Fruit fly (Drosophila melanogaster): ENCODE data around the gene mthl10.

mthl10 gene

DNA sequence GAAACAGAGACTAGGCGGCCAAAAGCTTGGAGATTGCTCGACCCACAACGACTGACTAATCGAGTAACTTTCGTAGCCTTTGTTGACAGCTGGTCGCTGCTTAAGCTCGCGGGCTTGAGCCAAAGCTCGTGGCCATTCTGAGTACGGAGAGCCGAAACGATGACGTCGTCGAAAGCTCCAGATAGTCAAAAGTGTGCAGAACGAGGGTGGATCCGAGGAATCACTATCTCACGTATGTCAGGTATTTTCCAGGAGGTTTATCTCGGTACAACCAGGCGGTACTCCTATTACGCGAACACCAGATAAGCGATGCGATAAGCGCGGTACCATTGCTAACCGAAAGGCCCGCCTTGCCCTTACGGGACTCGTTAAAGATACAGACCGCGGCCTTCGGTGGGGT, 31.1 kb downstream of the mthl10 start:
- TF ChIP-seq Jra (GFP tag; optimal IDR thresholded peaks at IDR 0.05): peak; percentile 11
- TF ChIP-seq Hr83 (GFP tag; optimal IDR thresholded peaks at IDR 0.05; ENCODE audit: poor library complexity, severe bottlenecking): peak; percentile 50
- TF ChIP-seq Dfd (GFP tag; optimal IDR thresholded peaks at IDR 0.05): no peak

DNA sequence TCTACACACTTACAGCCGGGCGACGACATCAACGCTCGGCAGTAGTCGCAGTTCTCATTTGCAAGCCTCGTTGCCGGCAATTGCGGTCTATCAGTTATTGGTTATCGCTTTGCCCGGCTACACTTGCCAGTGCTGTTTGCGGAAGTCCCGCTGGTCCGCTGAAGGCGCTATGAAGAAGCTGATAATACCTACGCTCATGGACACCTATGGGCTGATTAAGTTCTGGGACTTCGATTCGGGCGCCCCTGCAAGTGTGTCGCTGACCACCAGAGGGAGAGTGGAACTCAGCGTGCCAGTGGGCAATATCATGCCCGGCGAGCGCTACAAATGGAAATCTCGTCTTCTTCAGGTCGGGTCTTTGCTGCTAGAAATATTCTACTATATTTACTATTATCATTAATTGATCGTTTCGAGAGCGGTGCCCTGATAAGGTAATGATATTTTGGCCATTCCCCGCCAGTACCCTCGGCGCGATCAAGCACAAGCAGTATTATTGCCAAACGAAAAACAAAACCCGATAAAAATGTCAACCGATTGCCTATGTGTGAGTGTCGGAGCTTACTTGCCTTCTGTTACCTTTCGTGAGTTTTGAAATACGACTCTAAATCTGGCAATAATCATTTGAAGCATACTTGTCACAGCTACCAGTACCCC, 42.6 kb downstream of the mthl10 start:
- no peak for TF ChIP-seq Vsx2 (GFP tag; optimal IDR thresholded peaks at IDR 0.05; ENCODE audit: partially characterized antibody)
- no peak for TF ChIP-seq pan (optimal IDR thresholded peaks at IDR 0.05)
- TF ChIP-seq Hr83 (GFP tag; optimal IDR thresholded peaks at IDR 0.05; ENCODE audit: poor library complexity, severe bottlenecking): no peak
- no peak for TF ChIP-seq woc (GFP tag; optimal IDR thresholded peaks at IDR 0.05)
- TF ChIP-seq foxo (GFP tag; optimal IDR thresholded peaks at IDR 0.05): no peak
- TF ChIP-seq Mio (GFP tag; optimal IDR thresholded peaks at IDR 0.05): no peak

DNA sequence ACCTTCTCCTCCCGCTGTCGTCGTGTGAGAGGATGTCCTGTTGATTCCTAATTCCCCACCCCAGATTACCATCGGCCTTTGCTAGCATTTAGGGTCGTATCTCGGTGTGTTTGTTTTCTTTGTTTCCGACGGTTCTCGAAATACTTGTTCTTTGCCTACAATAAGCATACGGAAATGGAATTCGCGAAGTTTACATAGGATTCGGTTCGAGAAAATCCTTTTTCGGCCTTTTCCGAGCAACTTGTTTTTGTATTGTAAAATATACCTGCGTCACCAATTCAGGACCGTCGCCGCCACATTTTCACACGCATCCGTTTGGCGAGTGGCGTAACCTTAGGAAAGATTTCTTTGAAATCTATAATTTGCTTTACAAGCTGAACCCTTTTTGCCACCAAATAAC, 44.3 kb downstream of the mthl10 start:
- TF ChIP-seq dmrt93B (GFP tag; optimal IDR thresholded peaks at IDR 0.05): no peak

DNA sequence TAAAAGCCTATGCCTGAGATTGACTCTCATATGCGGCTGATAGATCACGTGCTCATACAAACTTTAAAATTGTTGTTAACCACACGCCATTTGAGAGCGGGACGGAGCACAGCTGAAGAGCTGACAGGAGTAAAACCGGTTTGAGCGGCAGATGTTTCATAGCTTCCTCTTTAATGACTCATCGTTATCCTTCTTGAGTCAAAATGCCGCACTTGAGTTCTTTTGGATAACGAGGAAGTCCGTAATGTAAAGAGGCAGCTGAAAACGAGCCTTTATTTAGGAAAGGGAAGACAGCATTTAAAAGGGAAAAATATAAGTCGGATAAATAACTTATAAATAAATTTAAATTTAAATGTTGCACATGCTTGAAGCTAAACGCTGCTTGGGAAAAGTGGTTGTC, 45.5 kb downstream of the mthl10 start:
- TF ChIP-seq OdsH (GFP tag; optimal IDR thresholded peaks at IDR 0.05): no peak
- TF ChIP-seq dmrt93B (GFP tag; optimal IDR thresholded peaks at IDR 0.05): no peak
- TF ChIP-seq jim (GFP tag; optimal IDR thresholded peaks at IDR 0.05): no peak
- no peak for TF ChIP-seq brk (GFP tag; optimal IDR thresholded peaks at IDR 0.05)
- no peak for TF ChIP-seq Myc (optimal IDR thresholded peaks at IDR 0.05)
- TF ChIP-seq h (GFP tag; optimal IDR thresholded peaks at IDR 0.05): no peak
- TF ChIP-seq Vsx2 (GFP tag; optimal IDR thresholded peaks at IDR 0.05; ENCODE audit: partially characterized antibody): no peak
- no peak for TF ChIP-seq tai (GFP tag; optimal IDR thresholded peaks at IDR 0.05)
- TF ChIP-seq CG9705 (GFP tag; optimal IDR thresholded peaks at IDR 0.05): no peak
- TF ChIP-seq woc (GFP tag; optimal IDR thresholded peaks at IDR 0.05): no peak
- TF ChIP-seq usp (GFP tag; optimal IDR thresholded peaks at IDR 0.05): no peak
- TF ChIP-seq Sp1 (GFP tag; optimal IDR thresholded peaks at IDR 0.05): no peak
- no peak for TF ChIP-seq Jra (GFP tag; optimal IDR thresholded peaks at IDR 0.05)
- no peak for TF ChIP-seq Hnf4 (GFP tag; optimal IDR thresholded peaks at IDR 0.05)
- no peak for TF ChIP-seq Hr78 (GFP tag; optimal IDR thresholded peaks at IDR 0.05)
- no peak for TF ChIP-seq CG32264 (GFP tag; optimal IDR thresholded peaks at IDR 0.05)
- no peak for TF ChIP-seq Dfd (GFP tag; optimal IDR thresholded peaks at IDR 0.05)
- TF ChIP-seq dl (GFP tag; optimal IDR thresholded peaks at IDR 0.05; ENCODE audit: insufficient read depth in 1 of 2, partially characterized antibody in 2 of 2): no peak
- no peak for TF ChIP-seq psq (GFP tag; optimal IDR thresholded peaks at IDR 0.05)
- TF ChIP-seq N (GFP tag; optimal IDR thresholded peaks at IDR 0.05): no peak

DNA sequence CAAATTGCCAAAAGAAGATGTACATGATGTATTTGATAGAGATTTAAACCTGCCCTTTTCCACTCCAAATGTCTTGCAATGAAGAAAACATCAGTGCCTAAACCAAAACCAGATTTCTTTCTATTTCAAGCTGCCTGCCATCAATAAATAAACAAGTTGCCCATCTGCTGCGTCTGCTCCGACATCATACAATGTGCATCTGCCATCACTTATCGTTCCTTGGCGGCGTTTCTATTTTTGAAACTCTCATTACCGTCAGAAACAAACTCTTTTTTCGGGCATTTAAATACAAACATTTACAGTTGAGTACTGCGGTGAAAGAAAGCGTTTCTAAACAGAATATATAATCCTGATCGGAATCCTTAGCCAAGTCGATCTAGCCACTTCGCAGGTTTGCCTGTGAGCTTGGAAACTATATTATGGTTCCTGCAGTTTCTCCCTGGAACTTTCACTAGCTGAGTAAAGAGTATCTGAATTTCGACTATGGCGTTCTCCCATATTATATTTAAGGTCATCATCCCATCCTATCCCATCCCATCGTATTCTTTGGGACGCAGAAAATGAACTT, 47.8 kb downstream of the mthl10 start:
- no peak for TF ChIP-seq dl (GFP tag; optimal IDR thresholded peaks at IDR 0.05; ENCODE audit: insufficient read depth in 1 of 2, partially characterized antibody in 2 of 2)
- TF ChIP-seq usp (GFP tag; optimal IDR thresholded peaks at IDR 0.05): no peak
- no peak for TF ChIP-seq Jra (GFP tag; optimal IDR thresholded peaks at IDR 0.05)
- TF ChIP-seq rgr (GFP tag; optimal IDR thresholded peaks at IDR 0.05): no peak
- TF ChIP-seq h (GFP tag; optimal IDR thresholded peaks at IDR 0.05): no peak
- TF ChIP-seq foxo (GFP tag; optimal IDR thresholded peaks at IDR 0.05): no peak
- TF ChIP-seq dsf (GFP tag; optimal IDR thresholded peaks at IDR 0.05; ENCODE audit: borderline replicate concordance): no peak
- TF ChIP-seq Hr78 (GFP tag; optimal IDR thresholded peaks at IDR 0.05): no peak
- TF ChIP-seq br (GFP tag; optimal IDR thresholded peaks at IDR 0.05): no peak
- TF ChIP-seq HLH106 (tag; optimal IDR thresholded peaks at IDR 0.05): no peak
- no peak for TF ChIP-seq Hr83 (GFP tag; optimal IDR thresholded peaks at IDR 0.05; ENCODE audit: poor library complexity, severe bottlenecking)
- TF ChIP-seq psq (GFP tag; optimal IDR thresholded peaks at IDR 0.05): no peak

DNA sequence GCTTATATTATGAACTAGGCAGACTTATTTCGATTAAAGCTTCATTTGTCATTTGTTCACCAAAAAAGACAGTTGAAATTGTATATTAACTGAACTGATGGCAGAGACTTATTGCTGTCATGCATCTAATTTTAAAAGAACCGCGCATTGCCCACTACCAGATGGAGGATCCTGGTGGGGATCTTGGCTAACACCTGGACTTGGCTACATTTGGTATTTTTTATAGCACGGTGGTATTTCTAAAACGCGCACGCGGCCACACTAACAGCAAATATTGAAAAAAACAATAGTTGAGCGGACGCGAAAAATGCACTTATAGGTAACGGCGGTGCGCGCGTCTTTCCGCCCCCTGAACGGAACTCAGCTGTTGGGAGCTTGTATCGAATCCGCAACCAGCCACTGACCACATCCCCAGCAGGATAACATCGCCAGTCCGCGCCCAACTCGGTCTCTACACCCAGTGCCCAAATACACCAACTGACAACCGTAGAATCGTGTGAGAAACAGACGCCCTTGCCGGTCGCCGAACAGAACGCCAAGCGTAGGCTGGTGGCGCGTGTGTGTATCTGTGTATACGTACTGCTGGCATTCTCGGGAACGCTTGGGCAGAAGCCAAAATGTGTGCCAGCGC, 50.5 kb downstream of the mthl10 start:
- peak; percentile 6 for TF ChIP-seq HLH106 (tag; optimal IDR thresholded peaks at IDR 0.05)
- TF ChIP-seq h (GFP tag; optimal IDR thresholded peaks at IDR 0.05): peak; percentile 35
- TF ChIP-seq rgr (GFP tag; optimal IDR thresholded peaks at IDR 0.05): peak; percentile 50
- TF ChIP-seq OdsH (GFP tag; optimal IDR thresholded peaks at IDR 0.05): no peak
- no peak for TF ChIP-seq Rel (GFP tag; optimal IDR thresholded peaks at IDR 0.05)
- TF ChIP-seq Rel (tag; optimal IDR thresholded peaks at IDR 0.05): peak; percentile 44
- peak; percentile 28 for TF ChIP-seq Myc (optimal IDR thresholded peaks at IDR 0.05)

All from whole organism, wandering third instar larva.